Worm (Caenorhabditis elegans) whole organism, L2 larva: ENCODE results near the gene spp-10.

Experiments
- F13H6.1 ChIP-seq: sonication (generic microtip); optimal IDR thresholded peaks from 2 replicates; lab custom pipeline; 2016; ENCODE audit warnings: missing genetic modification characterization, missing compliant biosample characterization
- ZK546.5 ChIP-seq: sonication (generic microtip); optimal IDR thresholded peaks from 2 replicates; lab custom pipeline; 2017; ENCODE audit warnings: missing biosample characterization, missing genetic modification characterization
- alr-1 ChIP-seq: fragments of 150-350 bp; optimal IDR thresholded peaks from 2 replicates; lab custom pipeline; 2014; ENCODE audit warnings: missing biosample characterization, missing genetic modification characterization
- aly-2 ChIP-seq: fragments of 150-350 bp; optimal IDR thresholded peaks from 2 replicates; lab custom pipeline; 2014; ENCODE audit warnings: missing biosample characterization, missing genetic modification characterization
- ama-1 ChIP-seq: fragments of 150-350 bp; optimal IDR thresholded peaks from 2 replicates; lab custom pipeline; 2018; ENCODE audit warnings: inconsistent platforms
- blmp-1 ChIP-seq: sonication (generic microtip); optimal IDR thresholded peaks from 2 replicates; lab custom pipeline; 2017; ENCODE audit warnings: missing genetic modification characterization, mild to moderate bottlenecking, missing compliant biosample characterization, antibody characterized with exemption, moderate library complexity; ENCODE audit not compliant: insufficient read depth
- ceh-82 ChIP-seq: fragments of 150-350 bp; optimal IDR thresholded peaks from 2 replicates; lab custom pipeline; 2014; ENCODE audit warnings: missing biosample characterization, missing genetic modification characterization
- crh-2 ChIP-seq: sonication (generic microtip); optimal IDR thresholded peaks from 2 replicates; lab custom pipeline; 2017; ENCODE audit warnings: missing biosample characterization, missing genetic modification characterization
- elt-1 ChIP-seq: fragments of 150-350 bp; optimal IDR thresholded peaks from 2 replicates; lab custom pipeline; 2014; ENCODE audit warnings: missing biosample characterization, missing genetic modification characterization
- elt-3 ChIP-seq: sonication (generic microtip); optimal IDR thresholded peaks from 2 replicates; lab custom pipeline; 2017; ENCODE audit warnings: missing biosample characterization, missing genetic modification characterization
- fos-1 ChIP-seq: fragments of 150-350 bp; optimal IDR thresholded peaks from 2 replicates; lab custom pipeline; 2014; ENCODE audit warnings: missing biosample characterization, missing genetic modification characterization
- gmeb-1 ChIP-seq: fragments of 150-350 bp; optimal IDR thresholded peaks from 2 replicates; lab custom pipeline; 2014; ENCODE audit warnings: missing biosample characterization, missing genetic modification characterization
- lin-11 ChIP-seq: fragments of 150-350 bp; sonication (generic microtip); optimal IDR thresholded peaks from 2 replicates; lab custom pipeline; 2014; ENCODE audit warnings: missing biosample characterization, missing genetic modification characterization, inconsistent platforms, mixed read lengths
- lin-13 ChIP-seq: fragments of 150-350 bp; optimal IDR thresholded peaks from 2 replicates; lab custom pipeline; 2014; ENCODE audit warnings: missing biosample characterization, missing genetic modification reagents, missing genetic modification characterization
- mab-5 ChIP-seq: fragments of 150-350 bp; optimal IDR thresholded peaks from 2 replicates; lab custom pipeline; 2014; ENCODE audit warnings: missing biosample characterization, missing genetic modification characterization
- mbf-1 ChIP-seq: sonication (generic microtip); optimal IDR thresholded peaks from 2 replicates; lab custom pipeline; 2017; ENCODE audit warnings: missing biosample characterization, missing genetic modification characterization
- mdl-1 ChIP-seq, 2 experiments: fragments of 150-350 bp in 1 of 2; sonication (generic microtip) in 1 of 2; optimal IDR thresholded peaks; 2 replicates each; lab custom pipeline; 2017; ENCODE audit warnings: missing biosample characterization in 2 of 2, missing genetic modification characterization in 2 of 2
- nhr-10 ChIP-seq: sonication (generic microtip); optimal IDR thresholded peaks from 2 replicates; lab custom pipeline; 2017; ENCODE audit warnings: missing biosample characterization, missing genetic modification characterization
- nhr-12 ChIP-seq: fragments of 150-350 bp; optimal IDR thresholded peaks from 2 replicates; lab custom pipeline; 2014; ENCODE audit warnings: missing biosample characterization, missing genetic modification characterization
- nhr-129 ChIP-seq: fragments of 150-350 bp; optimal IDR thresholded peaks from 2 replicates; lab custom pipeline; 2014; ENCODE audit warnings: missing biosample characterization, missing genetic modification characterization
- nhr-21 ChIP-seq: fragments of 150-350 bp; optimal IDR thresholded peaks from 2 replicates; lab custom pipeline; 2014; ENCODE audit warnings: missing biosample characterization, missing genetic modification characterization
- nhr-237 ChIP-seq: fragments of 150-350 bp; optimal IDR thresholded peaks from 2 replicates; lab custom pipeline; 2014; ENCODE audit warnings: missing biosample characterization, missing genetic modification characterization
- nhr-25 ChIP-seq: fragments of 150-350 bp; sonication (generic microtip); optimal IDR thresholded peaks from 3 replicates; lab custom pipeline; 2014; ENCODE audit warnings: missing biosample characterization, missing genetic modification characterization
- peb-1 ChIP-seq: fragments of 150-350 bp; optimal IDR thresholded peaks from 2 replicates; lab custom pipeline; 2014; ENCODE audit warnings: missing biosample characterization, missing genetic modification characterization
- sem-4 ChIP-seq: fragments of 150-350 bp; optimal IDR thresholded peaks from 2 replicates; lab custom pipeline; 2014; ENCODE audit warnings: missing biosample characterization, missing genetic modification reagents, missing genetic modification characterization
- skn-1 ChIP-seq: sonication (generic microtip); optimal IDR thresholded peaks from 2 replicates; lab custom pipeline; 2017; ENCODE audit warnings: missing biosample characterization, missing genetic modification characterization
- sma-3 ChIP-seq: sonication (generic microtip); optimal IDR thresholded peaks from 2 replicates; lab custom pipeline; 2016; ENCODE audit warnings: missing genetic modification reagents, missing genetic modification characterization, missing compliant biosample characterization
- sma-9 ChIP-seq, 2 experiments: fragments of 150-350 bp in 1 of 2; sonication (generic microtip) in 1 of 2; optimal IDR thresholded peaks; 2 replicates each; lab custom pipeline; 2014 to 2016; ENCODE audit warnings: missing genetic modification characterization in 2 of 2, mild to moderate bottlenecking in 1 of 2, missing biosample characterization in 1 of 2, missing compliant biosample characterization in 1 of 2, missing genetic modification reagents in 1 of 2, moderate library complexity in 1 of 2
- unc-39 ChIP-seq: fragments of 150-350 bp; optimal IDR thresholded peaks from 2 replicates; lab custom pipeline; 2014; ENCODE audit warnings: missing biosample characterization, missing genetic modification characterization
- zag-1 ChIP-seq: fragments of 150-350 bp; optimal IDR thresholded peaks from 2 replicates; lab custom pipeline; 2014; ENCODE audit warnings: missing biosample characterization, missing genetic modification characterization
- ztf-1 ChIP-seq: fragments of 200-800 bp; sonication (Bioruptor generic); conservative IDR thresholded peaks from 2 replicates; pipeline ENCODE4 v1.3.6; 2022; ENCODE audit warnings: missing genetic modification characterization, missing compliant biosample characterization
- ztf-11 ChIP-seq: sonication (generic microtip); optimal IDR thresholded peaks from 2 replicates; lab custom pipeline; 2017; ENCODE audit warnings: missing biosample characterization, missing genetic modification characterization
- ztf-4 ChIP-seq: fragments of 150-350 bp; optimal IDR thresholded peaks from 2 replicates; lab custom pipeline; 2014; ENCODE audit warnings: missing biosample characterization, missing genetic modification characterization

Gene spp-10

DNA sequence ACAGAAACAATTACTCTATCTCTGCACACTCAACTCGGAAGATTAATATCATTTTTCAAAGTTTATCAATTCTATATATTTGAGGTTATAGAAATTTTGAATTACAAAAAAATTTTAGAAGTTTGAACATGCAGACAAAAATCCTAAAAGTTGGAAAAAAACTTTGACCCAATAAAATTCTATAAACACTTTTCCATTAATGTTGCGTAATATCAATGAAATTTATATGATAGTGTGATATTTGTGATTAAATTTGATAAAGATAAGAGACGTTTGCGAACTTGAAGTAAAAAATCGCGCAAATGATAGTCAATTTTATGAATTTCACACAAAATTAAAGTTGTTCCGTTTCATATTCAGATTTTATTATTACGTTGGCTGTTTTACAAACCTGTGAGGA, 22.9 kb upstream of the spp-10 start:
- TF ChIP-seq peb-1 (tag; lab: Kevin White, UChicago): no peak
- TF ChIP-seq unc-39 (tag; lab: Kevin White, UChicago): no peak
- peak; percentile 44 for TF ChIP-seq fos-1 (tag; lab: Kevin White, UChicago)
- TF ChIP-seq, all 48 proteins: peak for 1

DNA sequence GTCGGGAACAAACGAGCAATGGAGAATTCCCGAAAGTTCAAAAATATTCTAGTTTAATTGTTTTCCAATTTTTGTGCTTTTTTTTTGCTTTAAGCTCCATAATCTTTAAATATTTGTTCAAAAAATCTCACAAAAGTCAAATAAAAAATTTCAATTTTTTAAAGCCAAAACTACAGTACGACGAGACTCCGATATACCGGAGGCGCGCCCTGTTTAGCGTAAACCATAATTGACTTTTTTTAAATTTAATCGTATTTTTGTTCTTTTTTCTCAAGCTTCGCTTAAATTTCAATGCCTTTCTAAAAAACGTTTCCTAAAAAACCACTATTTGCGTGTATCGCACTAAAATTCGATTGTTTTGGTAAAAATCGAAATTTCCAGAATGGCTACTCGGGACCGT, 20.1 kb upstream of the spp-10 start, which contains the start of gene syx-4:
Gene syx-4 (plus strand): TSS at position 382 of the 400 bp plus-strand sequence.
- no peak for TF ChIP-seq lin-11 (tag; lab: Kevin White, UChicago)
- no peak for TF ChIP-seq nhr-10 (tag; lab: Kevin White, UChicago)
- no peak for TF ChIP-seq ztf-11 (tag; lab: Kevin White, UChicago)
- no peak for TF ChIP-seq alr-1 (tag; lab: Kevin White, UChicago)
- no peak for TF ChIP-seq ceh-82
- no peak for TF ChIP-seq gmeb-1 (tag; lab: Kevin White, UChicago)

DNA sequence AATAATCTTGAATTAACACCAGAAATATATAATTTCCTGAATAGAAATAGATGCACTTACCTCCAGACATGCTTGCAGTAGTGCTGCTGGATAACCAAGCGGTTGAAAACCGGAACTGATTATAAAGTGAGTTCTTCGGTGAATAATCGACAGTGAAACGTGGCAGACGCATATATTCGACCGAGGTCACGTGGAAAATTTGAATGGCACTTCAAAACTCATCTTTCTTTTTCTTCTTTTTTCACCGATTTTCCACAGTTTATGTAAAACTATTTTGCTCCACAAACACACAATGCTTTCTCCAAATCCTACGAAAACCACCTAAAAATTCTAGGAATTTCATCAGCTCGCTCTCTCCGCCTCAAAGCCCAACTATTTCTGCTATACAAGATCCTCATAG, 16.8 kb upstream of the spp-10 start, which contains the start of gene ant-1.4:
Gene ant-1.4 (minus strand): TSS at position 101 of the 400 bp plus-strand sequence.
- TF ChIP-seq ama-1: no peak
- TF ChIP-seq skn-1 (tag; lab: Kevin White, UChicago): no peak
- no peak for TF ChIP-seq lin-11 (tag; lab: Kevin White, UChicago)
- no peak for TF ChIP-seq zag-1
- TF ChIP-seq ztf-4 (tag; lab: Kevin White, UChicago): no peak
- TF ChIP-seq F13H6.1 (tag; lab: Kevin White, UChicago): no peak
- no peak for TF ChIP-seq nhr-10 (tag; lab: Kevin White, UChicago)
- no peak for TF ChIP-seq aly-2 (tag; lab: Kevin White, UChicago)
- no peak for TF ChIP-seq ztf-1 (GFP tag; lab: Robert Waterston, UW)
- TF ChIP-seq, all 48 proteins: peak for 0

DNA sequence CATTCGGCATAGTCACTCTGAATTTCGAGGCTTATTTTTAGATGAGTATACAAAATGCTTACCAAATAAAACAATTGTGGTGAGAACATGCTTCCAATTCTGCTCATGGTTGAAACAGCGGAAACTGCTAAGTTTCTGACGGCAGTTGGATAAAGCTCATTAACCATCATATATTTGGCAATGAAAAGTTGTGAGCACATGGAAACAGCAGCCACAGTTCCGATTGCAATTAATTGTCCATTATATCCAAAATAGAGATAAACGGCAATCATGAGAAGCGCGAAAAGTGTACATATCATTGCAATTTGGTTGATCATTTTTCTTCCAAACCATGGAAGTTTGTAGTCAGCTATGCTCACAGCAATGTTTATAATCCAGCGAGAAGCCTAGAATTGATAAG, 15.8 kb upstream of the spp-10 start:
- TF ChIP-seq nhr-237 (tag; lab: Kevin White, UChicago) (no peak), nhr-10 (tag; lab: Kevin White, UChicago) (no peak), ztf-11 (tag; lab: Kevin White, UChicago) (no peak), nhr-21 (no peak), skn-1 (tag; lab: Kevin White, UChicago) (no peak), sem-4 (tag; lab: Kevin White, UChicago) (no peak)
- TF ChIP-seq, all 48 proteins: peak for 0

DNA sequence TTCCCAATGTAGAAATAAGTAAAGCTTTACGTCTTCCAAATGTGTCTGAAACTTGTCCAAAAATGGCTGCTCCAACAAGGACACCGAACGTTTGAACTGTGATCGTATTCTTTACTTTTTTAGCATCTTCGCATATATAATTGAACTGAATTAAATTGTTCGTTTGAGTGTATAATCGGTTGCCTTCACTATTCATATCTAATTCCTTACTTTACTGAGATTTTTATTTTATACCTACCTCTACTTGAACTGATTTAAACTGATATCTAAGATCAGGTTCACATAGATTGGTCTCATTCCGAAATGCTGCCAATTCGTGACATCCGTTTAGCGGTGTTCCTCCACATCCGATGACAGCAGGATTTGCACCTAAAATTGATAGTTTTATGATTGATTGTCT, 14.6 kb upstream of the spp-10 start:
- TF ChIP-seq unc-39 (tag; lab: Kevin White, UChicago) (no peak), ztf-11 (tag; lab: Kevin White, UChicago) (no peak), peb-1 (tag; lab: Kevin White, UChicago) (no peak), nhr-129 (tag; lab: Kevin White, UChicago) (no peak), elt-3 (tag; lab: Kevin White, UChicago) (no peak), blmp-1 (tag; lab: Kevin White, UChicago) (no peak), elt-1 (tag; lab: Kevin White, UChicago) (no peak), ztf-4 (tag; lab: Kevin White, UChicago) (no peak)

DNA sequence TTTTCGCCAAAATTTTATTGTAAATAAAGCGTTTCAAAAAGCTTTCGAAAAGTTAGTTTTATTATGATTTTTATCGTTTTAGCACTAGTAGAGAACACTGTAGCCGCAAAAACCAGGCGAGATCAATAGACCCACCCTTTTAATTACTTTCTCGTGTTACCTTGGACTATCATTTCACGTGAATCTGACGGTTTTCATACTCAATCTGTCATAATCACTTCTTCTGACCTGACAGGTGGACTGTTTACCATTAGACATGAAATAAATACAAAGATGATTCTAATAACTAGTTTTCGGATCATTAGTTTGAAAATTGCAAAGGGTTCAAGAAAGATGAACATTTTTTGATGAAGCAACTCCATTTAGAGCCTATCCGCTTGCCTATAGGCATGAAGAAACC, 13.9 kb upstream of the spp-10 start:
- peak in 1 of 2 experiments; percentile 12 for TF ChIP-seq mdl-1 (tag; optimal IDR thresholded peaks at IDR 0.05; lab: Kevin White, UChicago)
- peak; percentile 14 for TF ChIP-seq crh-2 (tag; lab: Kevin White, UChicago)
- peak; percentile 71 for TF ChIP-seq nhr-25
- peak; percentile 27 for TF ChIP-seq mab-5 (tag; lab: Kevin White, UChicago)
- no peak for TF ChIP-seq zag-1
- TF ChIP-seq nhr-10 (tag; lab: Kevin White, UChicago): no peak
- TF ChIP-seq sma-3 (GFP tag; lab: Kevin White, UChicago): peak; percentile 44
- peak; percentile 57 for TF ChIP-seq nhr-21
- TF ChIP-seq sma-9 (GFP tag; optimal IDR thresholded peaks at IDR 0.05; lab: Kevin White, UChicago): peak; percentile 78
- no peak for TF ChIP-seq sma-9 (tag; optimal IDR thresholded peaks at IDR 0.05; lab: Kevin White, UChicago)
- peak; percentile 55 for TF ChIP-seq blmp-1 (tag; lab: Kevin White, UChicago)

DNA sequence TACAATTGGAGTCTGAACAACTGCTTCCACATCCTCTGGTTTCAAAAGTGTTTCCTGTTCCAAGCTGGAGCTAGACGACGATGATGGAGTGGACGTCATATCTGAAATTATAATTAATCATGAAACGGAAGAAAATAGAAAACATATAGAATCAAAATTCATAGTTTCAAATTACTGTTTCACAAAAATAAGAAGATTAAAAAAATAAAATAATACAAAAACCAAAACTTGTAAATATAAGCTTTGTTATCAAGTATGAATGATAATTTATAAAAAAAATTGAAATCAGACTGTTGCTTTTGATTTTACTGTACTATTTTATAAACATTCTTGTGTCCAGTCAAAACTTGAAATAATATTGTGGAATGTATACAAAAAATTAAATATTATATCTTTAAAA, 13.3 kb upstream of the spp-10 start, which contains the start of gene str-176:
Gene str-176 (minus strand): TSS at position 101 of the 400 bp plus-strand sequence.
- TF ChIP-seq lin-13 (GFP tag; lab: Kevin White, UChicago) (no peak), unc-39 (tag; lab: Kevin White, UChicago) (no peak), nhr-12 (no peak), ceh-82 (no peak), mbf-1 (no peak), nhr-129 (tag; lab: Kevin White, UChicago) (no peak), ZK546.5 (tag; lab: Kevin White, UChicago) (no peak), nhr-21 (no peak), ztf-1 (GFP tag; lab: Robert Waterston, UW) (no peak), crh-2 (tag; lab: Kevin White, UChicago) (no peak), ztf-4 (tag; lab: Kevin White, UChicago) (no peak), lin-11 (tag; lab: Kevin White, UChicago) (no peak)
- TF ChIP-seq, all 48 proteins: peak for 0
